Fruit fly (Drosophila melanogaster): ENCODE data around the gene lectin-37Db.
A peak's percentile ranks its signal among the peaks of the same experiment; 100 is the strongest.

- TF ChIP-seq ovo (GFP tag; optimal IDR thresholded peaks at IDR 0.05) (no peak), pad (GFP tag; optimal IDR thresholded peaks at IDR 0.05) (no peak), CG11617 (GFP tag; optimal IDR thresholded peaks at IDR 0.05) (no peak), tj (GFP tag; optimal IDR thresholded peaks at IDR 0.05) (peak; percentile 72), bab1 (GFP tag; optimal IDR thresholded peaks at IDR 0.05) (no peak), CG1620 (GFP tag; optimal IDR thresholded peaks at IDR 0.05) (no peak), CG5204 (GFP tag; optimal IDR thresholded peaks at IDR 0.05) (no peak), kay (GFP tag; ENCODE audit: borderline replicate concordance) (peak; percentile 52), CG12768 (GFP tag; optimal IDR thresholded peaks at IDR 0.05) (peak; percentile 7), CG7101 (tag; optimal IDR thresholded peaks at IDR 0.05) (no peak)
Measured at dm6 chr2L:19454070-19454751, 35.3 kb downstream of the lectin-37Db start, which contains the start of gene CG10026.
